Fruit fly (Drosophila melanogaster): ENCODE measurements around the gene Fip1.

Fip1 gene

dm6 chr3R:4479038-4479988 is 5.5 kb upstream of the Fip1 start, which contains the start of gene CG31523:
Gene CG31523, minus strand, starts transcription at chr3R:4479207.
- no peak for TF ChIP-seq CG7045 (GFP tag; optimal IDR thresholded peaks at IDR 0.05)
- no peak for TF ChIP-seq pad (GFP tag; optimal IDR thresholded peaks at IDR 0.05)
- peak; percentile 60 to 68 for TF ChIP-seq cnc (optimal IDR thresholded peaks at IDR 0.05)
- TF ChIP-seq CG12768 (GFP tag; optimal IDR thresholded peaks at IDR 0.05), result no peak
- TF ChIP-seq tj (GFP tag; optimal IDR thresholded peaks at IDR 0.05), result peak; percentile 86
- no peak for TF ChIP-seq Hr96 (GFP tag; optimal IDR thresholded peaks at IDR 0.05)
- TF ChIP-seq kay (GFP tag; ENCODE audit: borderline replicate concordance), result peak; percentile 94
- TF ChIP-seq CG5204 (GFP tag; optimal IDR thresholded peaks at IDR 0.05), result no peak
- no peak for TF ChIP-seq Mnt (GFP tag; optimal IDR thresholded peaks at IDR 0.05)
- TF ChIP-seq CG1620 (GFP tag; optimal IDR thresholded peaks at IDR 0.05), result no peak

dm6 chr3R:4480512-4480911 is 4.3 kb upstream of the Fip1 start, which contains the start of gene sac:
Gene sac, plus strand, starts transcription at chr3R:4480812.
- TF ChIP-seq cnc (optimal IDR thresholded peaks at IDR 0.05), result no peak
- TF ChIP-seq cic (GFP tag; optimal IDR thresholded peaks at IDR 0.05), result no peak
- TF ChIP-seq CG1620 (GFP tag; optimal IDR thresholded peaks at IDR 0.05), result no peak
- no peak for TF ChIP-seq tj (GFP tag; optimal IDR thresholded peaks at IDR 0.05)
- TF ChIP-seq CG11617 (GFP tag; optimal IDR thresholded peaks at IDR 0.05), result no peak
- TF ChIP-seq Crg-1 (GFP tag; optimal IDR thresholded peaks at IDR 0.05), result no peak
- no peak for TF ChIP-seq Hr96 (GFP tag; optimal IDR thresholded peaks at IDR 0.05)
- no peak for TF ChIP-seq CG33017 (tag; optimal IDR thresholded peaks at IDR 0.05)
- TF ChIP-seq bab1 (GFP tag; optimal IDR thresholded peaks at IDR 0.05), result no peak
- no peak for TF ChIP-seq toe (GFP tag; optimal IDR thresholded peaks at IDR 0.05)
- TF ChIP-seq CG7101 (tag; optimal IDR thresholded peaks at IDR 0.05), result no peak
- TF ChIP-seq Clk (GFP tag; optimal IDR thresholded peaks at IDR 0.05), result no peak
- TF ChIP-seq CG14711 (tag; optimal IDR thresholded peaks at IDR 0.05), result no peak
- no peak for TF ChIP-seq kay (GFP tag; ENCODE audit: borderline replicate concordance)
- no peak for TF ChIP-seq CG5204 (GFP tag; optimal IDR thresholded peaks at IDR 0.05)
- no peak for TF ChIP-seq Mnt (GFP tag; optimal IDR thresholded peaks at IDR 0.05)
- TF ChIP-seq CG7045 (GFP tag; optimal IDR thresholded peaks at IDR 0.05), result no peak

- TF ChIP-seq CG7045 (GFP tag; optimal IDR thresholded peaks at IDR 0.05) (no peak), Hr96 (GFP tag; optimal IDR thresholded peaks at IDR 0.05) (no peak), cic (GFP tag; optimal IDR thresholded peaks at IDR 0.05) (no peak), kay (GFP tag; ENCODE audit: borderline replicate concordance) (no peak), CG12768 (GFP tag; optimal IDR thresholded peaks at IDR 0.05) (no peak), CG14711 (tag; optimal IDR thresholded peaks at IDR 0.05) (no peak), CG7101 (tag; optimal IDR thresholded peaks at IDR 0.05) (no peak)
These were observed 21.5 kb downstream of the Fip1 start, which contains the start of gene CG34425 for dm6 chr3R:4506265-4506664. Gene CG34425, minus strand, starts transcription at chr3R:4506365.

- TF ChIP-seq tj (GFP tag; optimal IDR thresholded peaks at IDR 0.05) (no peak), CG12768 (GFP tag; optimal IDR thresholded peaks at IDR 0.05) (no peak), cic (GFP tag; optimal IDR thresholded peaks at IDR 0.05) (no peak), CG14711 (tag; optimal IDR thresholded peaks at IDR 0.05) (no peak), Clk (GFP tag; optimal IDR thresholded peaks at IDR 0.05) (no peak), CG5204 (GFP tag; optimal IDR thresholded peaks at IDR 0.05) (no peak), bab1 (GFP tag; optimal IDR thresholded peaks at IDR 0.05) (no peak), CG7045 (GFP tag; optimal IDR thresholded peaks at IDR 0.05) (no peak), Hr96 (GFP tag; optimal IDR thresholded peaks at IDR 0.05) (no peak), Crg-1 (GFP tag; optimal IDR thresholded peaks at IDR 0.05) (no peak)
These were observed 39.5 kb downstream of the Fip1 start for dm6 chr3R:4524144-4524784.

dm6 chr3R:4530972-4531371 is 46.2 kb downstream of the Fip1 start:
- no peak for TF ChIP-seq bab1 (GFP tag; optimal IDR thresholded peaks at IDR 0.05)
